Worm (Caenorhabditis elegans) whole organism, L3 larva: ENCODE measurements around the gene F01G10.5.

Experiments
- R02D3.7 ChIP-seq: fragments of 150-350 bp; optimal IDR thresholded peaks from 2 replicates; lab custom pipeline; 2014; ENCODE audit warnings: missing biosample characterization, missing genetic modification characterization
- ZK546.5 ChIP-seq: sonication (generic microtip); optimal IDR thresholded peaks from 2 replicates; lab custom pipeline; 2017; ENCODE audit warnings: missing biosample characterization, missing genetic modification characterization
- aly-2 ChIP-seq: fragments of 150-350 bp; optimal IDR thresholded peaks from 2 replicates; lab custom pipeline; 2014; ENCODE audit warnings: missing biosample characterization, missing genetic modification characterization
- ama-1 ChIP-seq: fragments of 150-350 bp; optimal IDR thresholded peaks from 2 replicates; lab custom pipeline; 2018
- ceh-16 ChIP-seq: sonication (generic microtip); optimal IDR thresholded peaks from 2 replicates; lab custom pipeline; 2017; ENCODE audit warnings: missing biosample characterization, missing genetic modification characterization
- ceh-28 ChIP-seq: fragments of 150-350 bp; optimal IDR thresholded peaks from 2 replicates; lab custom pipeline; 2014; ENCODE audit warnings: missing biosample characterization, missing genetic modification reagents, missing genetic modification characterization
- ceh-82 ChIP-seq: fragments of 150-350 bp; optimal IDR thresholded peaks from 2 replicates; lab custom pipeline; 2014; ENCODE audit warnings: missing biosample characterization, missing genetic modification characterization
- ceh-9 ChIP-seq: sonication (generic microtip); optimal IDR thresholded peaks from 2 replicates; lab custom pipeline; 2018; ENCODE audit warnings: missing biosample characterization, missing genetic modification characterization
- daf-12 ChIP-seq: fragments of 150-350 bp; optimal IDR thresholded peaks from 2 replicates; lab custom pipeline; 2014; ENCODE audit warnings: missing biosample characterization, missing genetic modification reagents, missing genetic modification characterization
- egl-27 ChIP-seq: sonication (generic microtip); optimal IDR thresholded peaks from 4 replicates; lab custom pipeline; 2017; ENCODE audit warnings: missing biosample characterization, missing genetic modification reagents, missing genetic modification characterization
- egl-5 ChIP-seq: fragments of 150-350 bp; optimal IDR thresholded peaks from 2 replicates; lab custom pipeline; 2017; ENCODE audit warnings: missing biosample characterization, missing genetic modification reagents, missing genetic modification characterization, inconsistent platforms
- elt-3 ChIP-seq, 3 experiments: fragments of 150-350 bp in 1 of 3; sonication (generic microtip) in 2 of 3; optimal IDR thresholded peaks; 2 replicates in 2 of 3; 4 replicates in 1 of 3; lab custom pipeline; 2014 to 2017; ENCODE audit warnings: missing biosample characterization in 3 of 3, missing genetic modification characterization in 3 of 3
- eor-1 ChIP-seq, 2 experiments: fragments of 150-350 bp; optimal IDR thresholded peaks; 2 replicates each; lab custom pipeline; 2014 to 2018; ENCODE audit warnings: missing biosample characterization in 2 of 2, missing genetic modification characterization in 2 of 2
- fkh-2 ChIP-seq: fragments of 150-350 bp; optimal IDR thresholded peaks from 2 replicates; lab custom pipeline; 2014; ENCODE audit warnings: missing biosample characterization, missing genetic modification reagents, missing genetic modification characterization
- fos-1 ChIP-seq: fragments of 150-350 bp; optimal IDR thresholded peaks from 2 replicates; lab custom pipeline; 2014; ENCODE audit warnings: missing biosample characterization, missing genetic modification characterization
- hmg-11 ChIP-seq: sonication (generic microtip); optimal IDR thresholded peaks from 2 replicates; lab custom pipeline; 2016; ENCODE audit warnings: missing genetic modification characterization, missing compliant biosample characterization
- jun-1 ChIP-seq: fragments of 150-350 bp; optimal IDR thresholded peaks from 2 replicates; lab custom pipeline; 2014; ENCODE audit warnings: missing biosample characterization, missing genetic modification reagents, missing genetic modification characterization
- lin-39 ChIP-seq: fragments of 150-350 bp; optimal IDR thresholded peaks from 2 replicates; lab custom pipeline; 2018; ENCODE audit warnings: missing biosample characterization, missing genetic modification reagents, missing genetic modification characterization
- lsy-12 ChIP-seq: sonication (generic microtip); optimal IDR thresholded peaks from 2 replicates; lab custom pipeline; 2016; ENCODE audit warnings: mild to moderate bottlenecking, missing genetic modification characterization, missing compliant biosample characterization
- mdl-1 ChIP-seq: fragments of 150-350 bp; optimal IDR thresholded peaks from 2 replicates; lab custom pipeline; 2014; ENCODE audit warnings: missing biosample characterization, missing genetic modification characterization
- mml-1 ChIP-seq: fragments of 150-350 bp; sonication (generic microtip); optimal IDR thresholded peaks from 3 replicates; lab custom pipeline; 2014; ENCODE audit warnings: missing biosample characterization, missing genetic modification characterization
- nfya-1 ChIP-seq: sonication (generic microtip); optimal IDR thresholded peaks from 2 replicates; lab custom pipeline; 2017; ENCODE audit warnings: missing genetic modification characterization, mild to moderate bottlenecking, missing compliant biosample characterization, antibody characterized with exemption, moderate library complexity; ENCODE audit not compliant: insufficient read depth
- nhr-12 ChIP-seq: fragments of 150-350 bp; optimal IDR thresholded peaks from 2 replicates; lab custom pipeline; 2014; ENCODE audit warnings: missing biosample characterization, missing genetic modification characterization
- nhr-23 ChIP-seq: fragments of 150-350 bp; optimal IDR thresholded peaks from 2 replicates; lab custom pipeline; 2014; ENCODE audit warnings: missing biosample characterization, missing genetic modification reagents, missing genetic modification characterization
- nhr-237 ChIP-seq: fragments of 150-350 bp; optimal IDR thresholded peaks from 2 replicates; lab custom pipeline; 2014; ENCODE audit warnings: missing biosample characterization, missing genetic modification characterization
- nhr-25 ChIP-seq: sonication (generic microtip); optimal IDR thresholded peaks from 2 replicates; lab custom pipeline; 2017; ENCODE audit warnings: missing biosample characterization, missing genetic modification characterization
- nhr-28 ChIP-seq: fragments of 150-350 bp; optimal IDR thresholded peaks from 2 replicates; lab custom pipeline; 2014; ENCODE audit warnings: missing biosample characterization, missing genetic modification characterization
- nhr-67 ChIP-seq: fragments of 150-350 bp; optimal IDR thresholded peaks from 2 replicates; lab custom pipeline; 2014; ENCODE audit warnings: missing biosample characterization, missing genetic modification characterization
- nhr-77 ChIP-seq: fragments of 150-350 bp; optimal IDR thresholded peaks from 2 replicates; lab custom pipeline; 2014; ENCODE audit warnings: missing biosample characterization, missing genetic modification characterization
- pha-4 ChIP-seq: fragments of 150-350 bp; optimal IDR thresholded peaks from 2 replicates; lab custom pipeline; 2014; ENCODE audit warnings: missing biosample characterization, missing genetic modification reagents, missing genetic modification characterization
- pqm-1 ChIP-seq: fragments of 150-350 bp; optimal IDR thresholded peaks from 2 replicates; lab custom pipeline; 2017; ENCODE audit warnings: missing biosample characterization, missing genetic modification characterization, inconsistent platforms
- skn-1 ChIP-seq: fragments of 150-350 bp; optimal IDR thresholded peaks from 2 replicates; lab custom pipeline; 2014; ENCODE audit warnings: missing biosample characterization, missing genetic modification characterization
- tbx-2 ChIP-seq: sonication (generic microtip); optimal IDR thresholded peaks from 2 replicates; lab custom pipeline; 2016; ENCODE audit warnings: mild to moderate bottlenecking, missing genetic modification characterization, missing compliant biosample characterization
- unc-62 ChIP-seq: fragments of 150-350 bp; sonication (generic microtip); optimal IDR thresholded peaks from 4 replicates; lab custom pipeline; 2014; ENCODE audit warnings: missing biosample characterization, missing genetic modification reagents, missing genetic modification characterization
- zag-1 ChIP-seq: fragments of 150-350 bp; optimal IDR thresholded peaks from 2 replicates; lab custom pipeline; 2014; ENCODE audit warnings: missing biosample characterization, missing genetic modification characterization
- ztf-11 ChIP-seq: fragments of 150-350 bp; optimal IDR thresholded peaks from 2 replicates; lab custom pipeline; 2014; ENCODE audit warnings: missing biosample characterization, missing genetic modification characterization

The F01G10.5 gene

DNA sequence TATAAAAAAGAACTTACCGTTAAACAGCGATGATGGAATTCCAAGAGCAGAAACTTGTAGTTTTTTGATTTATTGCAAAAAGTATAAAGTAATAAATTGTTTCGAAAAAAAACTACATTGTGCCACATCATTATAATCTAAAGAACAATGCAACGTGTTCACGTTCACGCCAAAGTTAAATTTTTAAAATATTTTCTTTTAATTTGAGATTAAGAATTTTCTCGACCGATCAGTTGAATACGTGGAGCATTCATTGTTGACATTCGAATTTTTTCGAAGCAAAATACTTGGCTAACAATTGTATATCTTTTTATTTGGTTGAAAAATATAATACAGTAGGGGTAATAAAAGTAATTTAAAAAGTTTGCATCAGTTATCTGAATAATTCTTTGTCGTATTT lies at the start of gene F01G10.5:
F01G10.5 (minus strand) TSS at position 101 of the 400 bp plus-strand sequence.
- TF ChIP-seq mml-1 (tag; lab: Kevin White, UChicago) (no peak), skn-1 (tag; lab: Kevin White, UChicago) (no peak), lin-39 (tag; lab: Kevin White, UChicago) (no peak), nhr-28 (no peak), nhr-77 (tag; lab: Kevin White, UChicago) (no peak), egl-5 (tag; lab: Kevin White, UChicago) (no peak), nhr-67 (tag; lab: Kevin White, UChicago) (no peak), ceh-28 (tag; lab: Kevin White, UChicago) (no peak)

ce11 chrIV:10277716-10278115 lies 46.8 kb upstream of the F01G10.5 start, which contains the start of gene Y43C5A.4:
TSS of gene Y43C5A.4 (plus strand) at chrIV:10278016.
- no peak for TF ChIP-seq skn-1 (tag; lab: Kevin White, UChicago)
- TF ChIP-seq ztf-11 (tag; lab: Kevin White, UChicago): no peak
- no peak for TF ChIP-seq tbx-2 (tag; lab: Kevin White, UChicago)
- TF ChIP-seq ceh-82: no peak
- TF ChIP-seq ceh-28 (tag; lab: Kevin White, UChicago): no peak
- TF ChIP-seq fos-1: no peak
- TF ChIP-seq pha-4 (tag; lab: Kevin White, UChicago): no peak
- TF ChIP-seq aly-2 (tag; lab: Kevin White, UChicago): no peak
- TF ChIP-seq nhr-25 (tag; lab: Kevin White, UChicago): no peak
- TF ChIP-seq ceh-16 (tag; lab: Kevin White, UChicago): no peak
- no peak for TF ChIP-seq nhr-12 (tag; lab: Kevin White, UChicago)
- no peak for TF ChIP-seq unc-62 (GFP tag; lab: Kevin White, UChicago)
- TF ChIP-seq lsy-12 (tag; lab: Kevin White, UChicago): no peak
- TF ChIP-seq nhr-23 (tag; lab: Kevin White, UChicago): no peak
- TF ChIP-seq eor-1 (tag; optimal IDR thresholded peaks at IDR 0.05; lab: Kevin White, UChicago): no peak
- no peak for TF ChIP-seq pqm-1 (tag; lab: Kevin White, UChicago)
- no peak for TF ChIP-seq fkh-2 (tag; lab: Kevin White, UChicago)
- TF ChIP-seq daf-12 (tag; lab: Kevin White, UChicago): no peak

ce11 chrIV:10276960-10277359 lies 46.1 kb upstream of the F01G10.5 start, which contains the start of gene Y43C5A.7:
TSS of gene Y43C5A.7 (plus strand) at chrIV:10277260.
- TF ChIP-seq zag-1 (tag; lab: Kevin White, UChicago): no peak
- TF ChIP-seq elt-3 (tag; optimal IDR thresholded peaks at IDR 0.05; lab: Kevin White, UChicago): no peak
- no peak for TF ChIP-seq nhr-25 (tag; lab: Kevin White, UChicago)
- TF ChIP-seq pqm-1 (tag; lab: Kevin White, UChicago): no peak
- TF ChIP-seq nfya-1 (tag; lab: Kevin White, UChicago): no peak
- TF ChIP-seq nhr-237 (tag; lab: Kevin White, UChicago): no peak
- no peak for TF ChIP-seq unc-62 (GFP tag; lab: Kevin White, UChicago)
- TF ChIP-seq ceh-9: no peak
- TF ChIP-seq ztf-11 (tag; lab: Kevin White, UChicago): no peak
- TF ChIP-seq skn-1 (tag; lab: Kevin White, UChicago): no peak
- no peak for TF ChIP-seq mdl-1 (tag; lab: Kevin White, UChicago)
- no peak for TF ChIP-seq ceh-82
- TF ChIP-seq egl-27: no peak
- TF ChIP-seq pha-4 (tag; lab: Kevin White, UChicago): no peak
- TF ChIP-seq fos-1: no peak
- no peak for TF ChIP-seq R02D3.7 (tag; lab: Kevin White, UChicago)
- no peak for TF ChIP-seq jun-1 (tag; lab: Kevin White, UChicago)
- TF ChIP-seq, all 47 proteins: peak for 0

ce11 chrIV:10275050-10275449 lies 44.2 kb upstream of the F01G10.5 start:
- TF ChIP-seq fkh-2 (tag; lab: Kevin White, UChicago) (no peak), lin-39 (tag; lab: Kevin White, UChicago) (no peak), ama-1 (lab: Kevin White, UChicago) (no peak), hmg-11 (no peak), ztf-11 (tag; lab: Kevin White, UChicago) (no peak), ZK546.5 (tag; lab: Kevin White, UChicago) (no peak), daf-12 (tag; lab: Kevin White, UChicago) (no peak), egl-27 (no peak)
